Worm (Caenorhabditis elegans) whole organism, young adult: ENCODE results near the gene pgl-1.

Experiments used
- C06A6.2 ChIP-seq: fragments of 200-800 bp; sonication (Bioruptor generic); conservative IDR thresholded peaks from 2 replicates; pipeline ENCODE4 v1.3.6; 2022; ENCODE audit warnings: missing genetic modification characterization, missing compliant biosample characterization
- F52B5.7 ChIP-seq: sonication (generic microtip); optimal IDR thresholded peaks from 2 replicates; lab custom pipeline; 2016; ENCODE audit warnings: mild to moderate bottlenecking, missing genetic modification characterization, missing compliant biosample characterization
- F55B11.4 ChIP-seq: sonication (generic microtip); optimal IDR thresholded peaks from 2 replicates; lab custom pipeline; 2016; ENCODE audit warnings: missing compliant biosample characterization, missing genetic modification characterization, borderline replicate concordance; ENCODE audit not compliant: insufficient read depth
- F57A8.1 ChIP-seq: fragments of 200-800 bp; sonication (Bioruptor generic); optimal IDR thresholded peaks from 2 replicates; lab custom pipeline; 2018; ENCODE audit warnings: mild to moderate bottlenecking, missing genetic modification characterization, moderate library complexity, missing compliant biosample characterization
- K11D2.4 ChIP-seq: fragments of 200-800 bp; sonication (Bioruptor generic); IDR thresholded peaks from 2 replicates; pipeline ENCODE4 v1.3.6; 2022; ENCODE audit warnings: missing genetic modification reagents, missing genetic modification characterization, missing compliant biosample characterization
- K12H6.12 ChIP-seq: fragments of 200-800 bp; sonication (Bioruptor generic); optimal IDR thresholded peaks from 2 replicates; lab custom pipeline; 2018; ENCODE audit warnings: mild to moderate bottlenecking, missing genetic modification characterization, missing compliant biosample characterization
- ZK185.1 ChIP-seq: sonication (generic microtip); optimal IDR thresholded peaks from 2 replicates; lab custom pipeline; 2016; ENCODE audit warnings: mild to moderate bottlenecking, missing genetic modification characterization, missing compliant biosample characterization; ENCODE audit not compliant: poor library complexity, severe bottlenecking
- akir-1 ChIP-seq: fragments of 200-800 bp; sonication (Bioruptor generic); optimal IDR thresholded peaks from 2 replicates; lab custom pipeline; 2018; ENCODE audit warnings: mild to moderate bottlenecking, missing genetic modification characterization, moderate library complexity, missing compliant biosample characterization
- attf-3 ChIP-seq: fragments of 200-800 bp; sonication (Bioruptor generic); conservative IDR thresholded peaks from 2 replicates; pipeline ENCODE4 v1.3.6; 2022; ENCODE audit warnings: missing genetic modification reagents, missing genetic modification characterization, missing compliant biosample characterization
- attf-5 ChIP-seq: fragments of 200-800 bp; sonication (Bioruptor generic); optimal IDR thresholded peaks from 2 replicates; lab custom pipeline; 2018; ENCODE audit warnings: mild to moderate bottlenecking, missing genetic modification characterization, missing compliant biosample characterization
- cebp-1 ChIP-seq, 2 experiments: fragments of 200-800 bp in 1 of 2; sonication (Bioruptor generic) in 1 of 2; sonication (generic microtip) in 1 of 2; IDR thresholded peaks in 1 of 2; optimal IDR thresholded peaks in 1 of 2; 2 replicates each; pipeline versions ENCODE4 v1.3.6 to Lab custom; 2017 to 2022; ENCODE audit warnings: missing compliant biosample characterization in 2 of 2, missing genetic modification characterization in 2 of 2, mild to moderate bottlenecking in 1 of 2, missing genetic modification reagents in 1 of 2, moderate library complexity in 1 of 2
- cebp-2 ChIP-seq: fragments of 200-800 bp; sonication (Bioruptor generic); IDR thresholded peaks from 2 replicates; pipeline ENCODE4 v1.3.6; 2022; ENCODE audit warnings: missing genetic modification characterization, missing compliant biosample characterization
- ceh-58 ChIP-seq: fragments of 200-800 bp; sonication (Bioruptor generic); IDR thresholded peaks from 2 replicates; pipeline ENCODE4 v1.3.6; 2022; ENCODE audit warnings: missing genetic modification characterization, missing compliant biosample characterization
- ceh-91 ChIP-seq: fragments of 200-800 bp; sonication (Bioruptor generic); IDR thresholded peaks from 2 replicates; pipeline ENCODE4 v1.3.6; 2022; ENCODE audit warnings: missing genetic modification reagents, missing genetic modification characterization, missing compliant biosample characterization
- die-1 ChIP-seq: sonication (generic microtip); optimal IDR thresholded peaks from 2 replicates; lab custom pipeline; 2016; ENCODE audit warnings: missing genotype, mild to moderate bottlenecking, missing genetic modification characterization, missing compliant biosample characterization
- ets-4 ChIP-seq: fragments of 200-800 bp; sonication (Bioruptor generic); optimal IDR thresholded peaks from 2 replicates; lab custom pipeline; 2018; ENCODE audit warnings: mild to moderate bottlenecking, missing genetic modification characterization, missing compliant biosample characterization
- let-607 ChIP-seq, 2 experiments: fragments of 200-800 bp in 1 of 2; sonication (Bioruptor generic) in 1 of 2; sonication (generic microtip) in 1 of 2; optimal IDR thresholded peaks; 2 replicates each; lab custom pipeline; 2016 to 2018; ENCODE audit warnings: mild to moderate bottlenecking in 2 of 2, missing compliant biosample characterization in 2 of 2, missing genetic modification characterization in 2 of 2, moderate library complexity in 2 of 2, missing genotype in 1 of 2
- lin-26 ChIP-seq: fragments of 200-800 bp; sonication (Bioruptor generic); IDR thresholded peaks from 2 replicates; pipeline ENCODE4 v1.3.6; 2022; ENCODE audit warnings: missing genetic modification reagents, missing genetic modification characterization, missing compliant biosample characterization
- lin-35 ChIP-seq, 3 experiments: fragments of 150-350 bp in 2 of 3; sonication (generic microtip) in 1 of 3; optimal IDR thresholded peaks; 2 replicates each; lab custom pipeline; 2014 to 2018; ENCODE audit warnings: missing biosample characterization in 3 of 3, missing genetic modification characterization in 3 of 3, missing genetic modification reagents in 3 of 3
- lin-54 ChIP-seq: fragments of 200-800 bp; sonication (Bioruptor generic); optimal IDR thresholded peaks from 2 replicates; lab custom pipeline; 2018; ENCODE audit warnings: mild to moderate bottlenecking, missing genetic modification characterization, missing compliant biosample characterization
- mes-4 ChIP-seq: sonication (generic microtip); optimal IDR thresholded peaks from 2 replicates; lab custom pipeline; 2016; ENCODE audit warnings: missing genotype, missing genetic modification characterization, missing compliant biosample characterization
- nfya-1 ChIP-seq: sonication (generic microtip); optimal IDR thresholded peaks from 2 replicates; lab custom pipeline; 2017; ENCODE audit warnings: antibody characterized with exemption, missing compliant biosample characterization, missing genetic modification characterization, borderline replicate concordance; ENCODE audit not compliant: insufficient read depth
- nfya-2 ChIP-seq: fragments of 200-800 bp; sonication (Bioruptor generic); IDR thresholded peaks from 2 replicates; pipeline ENCODE4 v1.3.6; 2022; ENCODE audit warnings: missing genetic modification reagents, missing genetic modification characterization, missing compliant biosample characterization
- nhr-120 ChIP-seq: fragments of 200-800 bp; sonication (Bioruptor generic); IDR thresholded peaks from 2 replicates; pipeline ENCODE4 v1.3.6; 2022; ENCODE audit warnings: missing genetic modification characterization, missing compliant biosample characterization
- nhr-27 ChIP-seq: fragments of 200-800 bp; sonication (Bioruptor generic); optimal IDR thresholded peaks from 2 replicates; lab custom pipeline; 2018; ENCODE audit warnings: mild to moderate bottlenecking, missing genetic modification characterization, moderate library complexity, missing compliant biosample characterization
- nhr-80 ChIP-seq: sonication (generic microtip); optimal IDR thresholded peaks from 2 replicates; lab custom pipeline; 2016; ENCODE audit warnings: missing genetic modification characterization, missing compliant biosample characterization
- nhr-90 ChIP-seq: sonication (generic microtip); optimal IDR thresholded peaks from 2 replicates; lab custom pipeline; 2016; ENCODE audit warnings: missing genotype, mild to moderate bottlenecking, missing genetic modification characterization, missing compliant biosample characterization
- rec-8 ChIP-seq, 2 experiments: sonication (generic microtip); optimal IDR thresholded peaks; 2 replicates each; lab custom pipeline; 2016; ENCODE audit warnings: mild to moderate bottlenecking in 2 of 2, missing genetic modification characterization in 2 of 2, missing genetic modification reagents in 2 of 2, missing genotype in 2 of 2, missing biosample characterization in 1 of 2, missing compliant biosample characterization in 1 of 2, moderate library complexity in 1 of 2
- sea-2 ChIP-seq: fragments of 200-800 bp; sonication (Bioruptor generic); IDR thresholded peaks from 2 replicates; pipeline ENCODE4 v1.3.6; 2022; ENCODE audit warnings: missing genetic modification characterization, missing compliant biosample characterization
- somi-1 ChIP-seq: fragments of 200-800 bp; sonication (Bioruptor generic); optimal IDR thresholded peaks from 2 replicates; lab custom pipeline; 2018; ENCODE audit warnings: mild to moderate bottlenecking, missing genetic modification characterization, missing compliant biosample characterization
- tbp1 ChIP-seq: fragments of 200-800 bp; sonication (Bioruptor generic); optimal IDR thresholded peaks from 2 replicates; lab custom pipeline; 2018; ENCODE audit warnings: mild to moderate bottlenecking, missing genetic modification characterization, missing compliant biosample characterization
- tbx-9 ChIP-seq: sonication (generic microtip); optimal IDR thresholded peaks from 2 replicates; lab custom pipeline; 2016; ENCODE audit warnings: borderline replicate concordance, missing genetic modification characterization, inconsistent platforms, missing compliant biosample characterization
- zfh-2 ChIP-seq: fragments of 200-800 bp; sonication (Bioruptor generic); conservative IDR thresholded peaks from 2 replicates; pipeline ENCODE4 v1.3.6; 2022; ENCODE audit warnings: missing genetic modification reagents, missing genetic modification characterization, missing compliant biosample characterization
- ztf-22 ChIP-seq: fragments of 200-800 bp; sonication (Bioruptor generic); optimal IDR thresholded peaks from 2 replicates; lab custom pipeline; 2018; ENCODE audit warnings: mild to moderate bottlenecking, missing genetic modification characterization, moderate library complexity, missing compliant biosample characterization
- ztf-6 ChIP-seq: fragments of 200-800 bp; sonication (Bioruptor generic); IDR thresholded peaks from 2 replicates; pipeline ENCODE4 v1.3.6; 2022; ENCODE audit warnings: missing genetic modification reagents, missing genetic modification characterization, missing compliant biosample characterization

pgl-1 gene

DNA sequence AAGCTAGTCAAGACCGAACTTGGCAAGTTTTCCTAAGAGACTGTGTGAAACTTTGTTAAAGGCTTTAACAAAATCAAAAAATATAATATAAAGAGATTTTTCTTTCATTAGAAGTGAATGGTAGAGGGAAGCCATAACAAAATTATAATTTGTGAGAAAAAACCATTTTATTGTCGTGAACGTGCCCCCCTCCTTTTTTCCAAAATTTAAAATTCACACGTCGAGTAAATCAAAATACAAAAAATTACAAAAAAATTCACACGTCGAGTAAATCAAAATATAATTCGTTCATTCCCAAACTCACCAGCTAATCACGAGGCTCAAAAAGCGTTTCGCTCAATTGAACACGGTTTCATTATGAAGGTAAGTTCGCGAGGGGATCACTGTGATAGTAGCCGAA, 32.4 kb upstream of the pgl-1 start, which contains the start of gene C25A8.2:
Gene C25A8.2, plus strand, starts transcription at position 301 of the 400 bp plus-strand sequence.
- TF ChIP-seq nhr-90 (tag; lab: Kevin White, UChicago) (no peak), nhr-120 (GFP tag; lab: Robert Waterston, UW) (no peak), lin-35 (GFP tag; optimal IDR thresholded peaks at IDR 0.05; lab: Kevin White, UChicago) (no peak), ZK185.1 (tag; lab: Kevin White, UChicago) (no peak), ceh-91 (GFP tag; lab: Robert Waterston, UW) (no peak), lin-54 (no peak), F57A8.1 (GFP tag; lab: Kevin White, UChicago) (no peak), attf-5 (GFP tag; lab: Kevin White, UChicago) (no peak), cebp-1 (GFP tag; IDR thresholded peaks at IDR 0.05; lab: Robert Waterston, UW) (no peak), cebp-1 (tag; optimal IDR thresholded peaks at IDR 0.05; lab: Kevin White, UChicago) (no peak), F52B5.7 (no peak), rec-8 (tag; optimal IDR thresholded peaks at IDR 0.05; lab: Kevin White, UChicago) (no peak), nfya-1 (tag; lab: Kevin White, UChicago) (no peak), let-607 (tag; optimal IDR thresholded peaks at IDR 0.05; lab: Kevin White, UChicago) (no peak), mes-4 (no peak), somi-1 (GFP tag; lab: Kevin White, UChicago) (no peak), F55B11.4 (tag; lab: Kevin White, UChicago) (no peak), ztf-22 (no peak), ztf-6 (GFP tag; lab: Robert Waterston, UW) (no peak)

DNA sequence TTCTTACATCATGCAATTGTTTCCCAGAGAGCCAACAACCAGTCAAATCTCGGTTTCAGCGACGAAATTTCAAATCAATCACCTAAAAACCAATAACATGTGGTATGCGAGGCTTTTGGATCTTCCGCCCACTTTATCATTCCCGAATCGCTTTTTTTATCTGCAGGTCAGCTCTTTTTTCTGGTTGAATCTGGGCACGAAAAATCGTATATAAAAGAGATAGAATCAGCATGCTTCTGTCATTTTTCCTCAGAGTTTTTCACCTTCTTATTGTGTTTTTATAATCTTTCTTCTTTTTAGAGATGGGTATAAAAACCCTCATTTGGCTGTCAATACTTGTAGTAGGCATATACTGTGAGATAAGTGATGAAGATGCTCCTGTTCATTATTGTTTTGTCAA, 26.2 kb upstream of the pgl-1 start, which contains the start of gene cht-3:
Gene cht-3, plus strand, starts transcription at position 301 of the 400 bp plus-strand sequence.
- TF ChIP-seq K12H6.12 (tag; lab: Kevin White, UChicago) (no peak), nhr-27 (tag; lab: Kevin White, UChicago) (no peak), akir-1 (no peak), nfya-2 (GFP tag; lab: Robert Waterston, UW) (no peak), lin-26 (GFP tag; lab: Robert Waterston, UW) (no peak), K11D2.4 (GFP tag; lab: Robert Waterston, UW) (no peak), die-1 (tag; lab: Kevin White, UChicago) (no peak), F57A8.1 (GFP tag; lab: Kevin White, UChicago) (no peak), tbp1 (GFP tag; lab: Kevin White, UChicago) (no peak), tbx-9 (tag; lab: Kevin White, UChicago) (no peak), nhr-80 (tag; lab: Kevin White, UChicago) (no peak), C06A6.2 (GFP tag; lab: Robert Waterston, UW) (no peak), sea-2 (GFP tag; lab: Robert Waterston, UW) (no peak), attf-3 (GFP tag; lab: Robert Waterston, UW) (no peak), zfh-2 (GFP tag; lab: Robert Waterston, UW) (no peak), ceh-58 (no peak), cebp-2 (GFP tag; lab: Robert Waterston, UW) (no peak), nhr-90 (tag; lab: Kevin White, UChicago) (no peak), ets-4 (GFP tag; lab: Kevin White, UChicago) (no peak)
- TF ChIP-seq, all 124 proteins: peak for 0
